Worm (Caenorhabditis elegans): ENCODE data around the gene nmy-3.

- TF ChIP-seq dsc-1 (tag; optimal IDR thresholded peaks at IDR 0.05): no peak
- TF ChIP-seq nhr-20 (tag; optimal IDR thresholded peaks at IDR 0.05): no peak
- TF ChIP-seq nhr-28 (tag; optimal IDR thresholded peaks at IDR 0.05): no peak
- TF ChIP-seq ama-1 (optimal IDR thresholded peaks at IDR 0.05): no peak
- TF ChIP-seq fkh-10 (GFP tag; optimal IDR thresholded peaks at IDR 0.05): no peak
- TF ChIP-seq elt-2 (tag; optimal IDR thresholded peaks at IDR 0.05): no peak
Measured at ce11 chrIV:9251079-9251478, 23.2 kb upstream of the nmy-3 start, which contains the start of gene Y11D7A.8.

All from whole organism, L1 larva.